Fruit fly (Drosophila melanogaster): ENCODE results near the gene CG42578.

DNA sequence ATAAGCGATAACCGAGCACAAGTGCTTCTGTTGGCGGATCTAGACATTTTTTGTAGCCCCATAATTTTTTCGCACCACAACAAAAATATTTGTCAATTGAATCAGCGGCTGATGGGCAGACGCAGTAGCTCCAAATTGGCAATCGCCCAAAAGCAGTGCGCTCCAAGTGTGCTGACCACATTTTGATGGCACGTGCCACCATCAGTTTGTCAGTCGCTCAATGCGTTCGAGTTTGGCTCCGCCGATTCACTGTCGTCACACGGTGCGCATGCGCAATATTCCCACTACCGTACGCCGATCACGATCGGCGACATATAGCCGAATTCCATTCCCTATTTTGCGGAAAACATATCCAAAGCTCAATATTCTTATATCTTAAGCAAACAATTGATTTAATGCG, 32.5 kb downstream of the CG42578 start:
- TF ChIP-seq pad (GFP tag; optimal IDR thresholded peaks at IDR 0.05) (no peak), Clk (GFP tag; optimal IDR thresholded peaks at IDR 0.05) (no peak), CG5204 (GFP tag; optimal IDR thresholded peaks at IDR 0.05) (no peak), bab1 (GFP tag; optimal IDR thresholded peaks at IDR 0.05) (no peak), kay (GFP tag; ENCODE audit: borderline replicate concordance) (no peak), CG14711 (tag; optimal IDR thresholded peaks at IDR 0.05) (no peak), CG33017 (tag; optimal IDR thresholded peaks at IDR 0.05) (no peak), ovo (GFP tag; optimal IDR thresholded peaks at IDR 0.05) (no peak), Crg-1 (GFP tag; optimal IDR thresholded peaks at IDR 0.05) (no peak), Mnt (GFP tag; optimal IDR thresholded peaks at IDR 0.05) (no peak), Hr96 (GFP tag; optimal IDR thresholded peaks at IDR 0.05) (no peak), CG7101 (tag; optimal IDR thresholded peaks at IDR 0.05) (no peak), CG12768 (GFP tag; optimal IDR thresholded peaks at IDR 0.05) (no peak), CG11617 (GFP tag; optimal IDR thresholded peaks at IDR 0.05) (no peak)

All from whole organism, adult.